Worm (Caenorhabditis elegans) whole organism, early embryonic: Measurements from ENCODE around the gene cpsf-2.

Experiments used
- B0310.2 ChIP-seq: sonication (generic microtip); optimal IDR thresholded peaks from 2 replicates; lab custom pipeline; 2016; ENCODE audit warnings: mild to moderate bottlenecking, missing genetic modification characterization, missing compliant biosample characterization
- aly-1 ChIP-seq: sonication (generic microtip); optimal IDR thresholded peaks from 2 replicates; lab custom pipeline; 2016; ENCODE audit warnings: missing genetic modification characterization, missing compliant biosample characterization
- ama-1 ChIP-seq: fragments of 150-350 bp; optimal IDR thresholded peaks from 2 replicates; lab custom pipeline; 2014
- ceh-13 ChIP-seq: fragments of 200-800 bp; sonication (Bioruptor generic); optimal IDR thresholded peaks from 2 replicates; lab custom pipeline; 2018; ENCODE audit warnings: mild to moderate bottlenecking, missing genetic modification characterization, missing compliant biosample characterization
- ceh-36 ChIP-seq: sonication (generic microtip); optimal IDR thresholded peaks from 2 replicates; lab custom pipeline; 2016; ENCODE audit warnings: missing genetic modification characterization, inconsistent platforms, missing compliant biosample characterization
- ets-7 ChIP-seq: sonication (generic microtip); optimal IDR thresholded peaks from 2 replicates; lab custom pipeline; 2016; ENCODE audit warnings: missing genotype, missing genetic modification characterization, missing compliant biosample characterization
- flt-1 ChIP-seq: fragments of 200-800 bp; sonication (Bioruptor generic); IDR thresholded peaks from 2 replicates; pipeline ENCODE4 v1.3.6; 2022; ENCODE audit warnings: missing genetic modification characterization, missing compliant biosample characterization
- hmbx-1 ChIP-seq: sonication (generic microtip); optimal IDR thresholded peaks from 2 replicates; lab custom pipeline; 2016; ENCODE audit warnings: mild to moderate bottlenecking, missing genetic modification characterization, missing compliant biosample characterization
- hmg-4 ChIP-seq: fragments of 200-800 bp; sonication (Bioruptor generic); optimal IDR thresholded peaks from 2 replicates; lab custom pipeline; 2018; ENCODE audit warnings: mild to moderate bottlenecking, missing genetic modification characterization, missing compliant biosample characterization
- tbx-11 ChIP-seq: fragments of 200-800 bp; sonication (Bioruptor generic); IDR thresholded peaks from 2 replicates; pipeline ENCODE4 v1.3.6; 2022; ENCODE audit warnings: missing genetic modification characterization, missing compliant biosample characterization
- tbx-37 ChIP-seq: fragments of 200-800 bp; sonication (Bioruptor generic); conservative IDR thresholded peaks from 2 replicates; pipeline ENCODE4 v1.3.6; 2022; ENCODE audit warnings: missing genetic modification reagents, missing genetic modification characterization, missing compliant biosample characterization
- tra-4 ChIP-seq: sonication (generic microtip); optimal IDR thresholded peaks from 2 replicates; lab custom pipeline; 2017; ENCODE audit warnings: missing genetic modification characterization, missing compliant biosample characterization

ce11 chrV:7201353-7201752, 22.4 kb downstream of the cpsf-2 start:
- no peak for TF ChIP-seq ama-1 (lab: Kevin White, UChicago)
- TF ChIP-seq flt-1: no peak
- TF ChIP-seq aly-1 (tag; lab: Kevin White, UChicago): no peak
- no peak for TF ChIP-seq ceh-36 (tag; lab: Kevin White, UChicago)
- no peak for TF ChIP-seq tra-4 (tag; lab: Kevin White, UChicago)
- TF ChIP-seq hmbx-1 (tag; lab: Kevin White, UChicago): no peak
- no peak for TF ChIP-seq B0310.2 (tag; lab: Kevin White, UChicago)
- TF ChIP-seq hmg-4: no peak
- TF ChIP-seq ceh-13 (GFP tag; lab: Kevin White, UChicago): no peak
- no peak for TF ChIP-seq ets-7 (tag; lab: Kevin White, UChicago)
- TF ChIP-seq tbx-37 (GFP tag; lab: Robert Waterston, UW): no peak
- no peak for TF ChIP-seq tbx-11 (GFP tag; lab: Robert Waterston, UW)
